Fruit fly (Drosophila melanogaster) whole organism, embryonic: ENCODE results near the gene baf.

Experiments
- Abd-B ChIP-seq: fragments of 200-800 bp; sonication (Bioruptor generic); optimal IDR thresholded peaks from 2 replicates; lab custom pipeline; 2018; ENCODE audit warnings: missing biosample characterization, mild to moderate bottlenecking, missing genetic modification characterization, moderate library complexity
- B-H1 ChIP-seq: fragments of 200-800 bp; sonication (Bioruptor generic); IDR thresholded peaks from 3 replicates; pipeline ENCODE4 v1.3.6; 2022; ENCODE audit warnings: missing biosample characterization, missing genetic modification characterization
- Bdp1 ChIP-seq: fragments of 200-800 bp; sonication (Bioruptor generic); optimal IDR thresholded peaks from 3 replicates; lab custom pipeline; 2016; ENCODE audit warnings: missing biosample characterization, missing genetic modification characterization
- CG11696 ChIP-seq: fragments of 200-800 bp; sonication (Bioruptor generic); IDR thresholded peaks from 2 replicates; pipeline ENCODE4 v1.3.6; 2022; ENCODE audit warnings: missing biosample characterization, missing genetic modification characterization
- CG12104 ChIP-seq: fragments of 200-800 bp; sonication (Bioruptor generic); optimal IDR thresholded peaks from 3 replicates; lab custom pipeline; 2016; ENCODE audit warnings: missing biosample characterization, missing genetic modification characterization
- CG1529 ChIP-seq: fragments of 200-800 bp; sonication (Bioruptor generic); optimal IDR thresholded peaks from 3 replicates; lab custom pipeline; 2018; ENCODE audit warnings: missing biosample characterization, missing genetic modification characterization
- CG15601 ChIP-seq: fragments of 200-800 bp; sonication (Bioruptor generic); optimal IDR thresholded peaks from 3 replicates; lab custom pipeline; 2019; ENCODE audit warnings: missing biosample characterization, mild to moderate bottlenecking, missing genetic modification characterization, moderate library complexity
- CG16813 ChIP-seq: fragments of 200-800 bp; sonication (Bioruptor generic); IDR thresholded peaks from 3 replicates; pipeline ENCODE4 v1.3.6; 2022; ENCODE audit warnings: missing biosample characterization, missing genetic modification characterization; ENCODE audit not compliant: partially characterized antibody
- CG2120 ChIP-seq: fragments of 200-800 bp; sonication (Bioruptor generic); optimal IDR thresholded peaks from 3 replicates; lab custom pipeline; 2016; ENCODE audit warnings: missing biosample characterization, missing genetic modification characterization
- CG30403 ChIP-seq: fragments of 200-800 bp; sonication (Bioruptor generic); optimal IDR thresholded peaks from 3 replicates; lab custom pipeline; 2016; ENCODE audit warnings: missing biosample characterization, missing genetic modification characterization
- CG31365 ChIP-seq: fragments of 200-800 bp; sonication (Bioruptor generic); optimal IDR thresholded peaks from 2 replicates; lab custom pipeline; 2018; ENCODE audit warnings: missing biosample characterization, mild to moderate bottlenecking, missing genetic modification characterization
- CG34224 ChIP-seq: fragments of 200-800 bp; sonication (Bioruptor generic); IDR thresholded peaks from 3 replicates; pipeline ENCODE4 v1.3.6; 2022; ENCODE audit warnings: missing biosample characterization, missing genetic modification characterization; ENCODE audit not compliant: partially characterized antibody
- CG34422 ChIP-seq: fragments of 200-800 bp; sonication (Bioruptor generic); IDR thresholded peaks from 3 replicates; pipeline ENCODE4 v1.3.6; 2022; ENCODE audit warnings: missing biosample characterization, missing genetic modification characterization
- CG6272 ChIP-seq: fragments of 200-800 bp; sonication (Bioruptor generic); IDR thresholded peaks from 2 replicates; pipeline ENCODE4 v1.3.6; 2022; ENCODE audit warnings: missing biosample characterization, missing genetic modification characterization
- CG9215 ChIP-seq: fragments of 200-800 bp; sonication (Bioruptor generic); IDR thresholded peaks from 2 replicates; pipeline ENCODE4 v1.3.6; 2022; ENCODE audit warnings: missing biosample characterization, missing genetic modification characterization
- CG9817 ChIP-seq: fragments of 200-800 bp; sonication (Bioruptor generic); optimal IDR thresholded peaks from 2 replicates; lab custom pipeline; 2018; ENCODE audit warnings: missing biosample characterization, mild to moderate bottlenecking, missing genetic modification characterization, moderate library complexity
- CoRest ChIP-seq: fragments of 200-800 bp; sonication (Bioruptor generic); optimal IDR thresholded peaks from 3 replicates; lab custom pipeline; 2018; ENCODE audit warnings: missing biosample characterization, mild to moderate bottlenecking, missing genetic modification characterization, moderate library complexity
- D ChIP-seq, 2 experiments: fragments of 200-800 bp in 1 of 2; fragments of >200 bp in 1 of 2; sonication (Bioruptor generic) in 1 of 2; optimal IDR thresholded peaks; 2 replicates in 1 of 2; 3 replicates in 1 of 2; lab custom pipeline; 2017; ENCODE audit warnings: mild to moderate bottlenecking in 1 of 2, missing biosample characterization in 1 of 2, missing genetic modification characterization in 1 of 2, missing genetic modification reagents in 1 of 2
- Dip2 ChIP-seq: fragments of 200-800 bp; sonication (Bioruptor generic); IDR thresholded peaks from 2 replicates; pipeline ENCODE4 v1.3.6; 2022; ENCODE audit warnings: missing biosample characterization, missing genetic modification characterization
- E2f2 ChIP-seq: fragments of 200-800 bp; sonication (Bioruptor generic); IDR thresholded peaks from 2 replicates; pipeline ENCODE4 v1.3.6; 2022; ENCODE audit warnings: missing biosample characterization, missing genetic modification characterization
- HLHmδ ChIP-seq: fragments of 200-800 bp; sonication (Bioruptor generic); optimal IDR thresholded peaks from 2 replicates; lab custom pipeline; 2018; ENCODE audit warnings: missing biosample characterization, mild to moderate bottlenecking, missing genetic modification characterization, moderate library complexity
- Hr78 ChIP-seq, 2 experiments: fragments of 200-800 bp in 1 of 2; fragments of >200 bp in 1 of 2; sonication (Bioruptor generic) in 1 of 2; optimal IDR thresholded peaks; 2 replicates each; lab custom pipeline; 2017 to 2019; ENCODE audit warnings: missing biosample characterization in 2 of 2, missing genetic modification characterization in 2 of 2, mild to moderate bottlenecking in 1 of 2, moderate library complexity in 1 of 2
- Med ChIP-seq: fragments of 200-800 bp; sonication (Bioruptor generic); peaks from one replicate; lab custom pipeline; 2016; ENCODE audit warnings: missing biosample characterization, missing genetic modification characterization, mild to moderate bottlenecking, inconsistent platforms, moderate library complexity
- Myb ChIP-seq: fragments of 200-800 bp; sonication (Bioruptor generic); optimal IDR thresholded peaks from 2 replicates; lab custom pipeline; 2016; ENCODE audit warnings: missing biosample characterization, missing genetic modification characterization
- Ravus ChIP-seq: fragments of 200-800 bp; sonication (Bioruptor generic); IDR thresholded peaks from 2 replicates; pipeline ENCODE4 v1.3.6; 2022; ENCODE audit warnings: missing biosample characterization, missing genetic modification characterization
- Sin3A ChIP-seq: fragments of >200 bp; optimal IDR thresholded peaks from 2 replicates; lab custom pipeline; 2018
- Usf ChIP-seq: fragments of 200-800 bp; sonication (Bioruptor generic); optimal IDR thresholded peaks from 2 replicates; lab custom pipeline; 2017; ENCODE audit warnings: missing genotype, missing biosample characterization, missing genetic modification characterization
- ab ChIP-seq: fragments of 200-800 bp; sonication (Bioruptor generic); optimal IDR thresholded peaks from 2 replicates; lab custom pipeline; 2016; ENCODE audit warnings: missing biosample characterization, missing genetic modification characterization
- abd-A ChIP-seq: fragments of 200-800 bp; sonication (Bioruptor generic); optimal IDR thresholded peaks from 3 replicates; lab custom pipeline; 2019; ENCODE audit warnings: missing biosample characterization, mild to moderate bottlenecking, missing genetic modification characterization, moderate library complexity
- ash1 ChIP-seq: fragments of 200-800 bp; sonication (Bioruptor generic); optimal IDR thresholded peaks from 2 replicates; lab custom pipeline; 2018; ENCODE audit warnings: missing biosample characterization, mild to moderate bottlenecking, missing genetic modification characterization
- bab2 ChIP-seq: fragments of 200-800 bp; sonication (Bioruptor generic); optimal IDR thresholded peaks from 2 replicates; lab custom pipeline; 2016; ENCODE audit warnings: missing biosample characterization, missing genetic modification characterization
- bbx ChIP-seq: fragments of 200-800 bp; sonication (Bioruptor generic); IDR thresholded peaks from 2 replicates; pipeline ENCODE4 v1.3.6; 2022; ENCODE audit warnings: missing biosample characterization, missing genetic modification characterization; ENCODE audit not compliant: partially characterized antibody
- chif ChIP-seq, 2 experiments: fragments of 200-800 bp; sonication (Bioruptor generic); optimal IDR thresholded peaks; 3 replicates each; lab custom pipeline; 2016; ENCODE audit warnings: missing biosample characterization in 2 of 2, missing genetic modification characterization in 2 of 2
- cwo ChIP-seq: fragments of 200-800 bp; sonication (Bioruptor generic); optimal IDR thresholded peaks from 3 replicates; lab custom pipeline; 2017; ENCODE audit warnings: missing biosample characterization, missing genetic modification characterization, mild to moderate bottlenecking, moderate library complexity, missing genetic modification reagents
- eve ChIP-seq, 2 experiments: fragments of >200 bp; optimal IDR thresholded peaks; 2 replicates each; lab custom pipeline; 2017; ENCODE audit warnings: missing biosample characterization in 2 of 2, missing genetic modification characterization in 2 of 2
- gsb-n ChIP-seq: fragments of 200-800 bp; sonication (Bioruptor generic); optimal IDR thresholded peaks from 3 replicates; lab custom pipeline; 2018; ENCODE audit warnings: missing biosample characterization, mild to moderate bottlenecking, missing genetic modification characterization
- jumu ChIP-seq: fragments of 200-800 bp; sonication (Bioruptor generic); optimal IDR thresholded peaks from 3 replicates; lab custom pipeline; 2016; ENCODE audit warnings: missing biosample characterization, missing genetic modification characterization
- kay ChIP-seq: fragments of 200-800 bp; sonication (Bioruptor generic); optimal IDR thresholded peaks from 2 replicates; lab custom pipeline; 2016; ENCODE audit warnings: missing biosample characterization, missing genetic modification characterization
- kni ChIP-seq: fragments of 200-800 bp; sonication (Bioruptor generic); optimal IDR thresholded peaks from 3 replicates; lab custom pipeline; 2017; ENCODE audit warnings: mild to moderate bottlenecking, missing biosample characterization, missing genetic modification reagents, missing genetic modification characterization
- lab ChIP-seq: fragments of 200-800 bp; sonication (Bioruptor generic); optimal IDR thresholded peaks from 3 replicates; lab custom pipeline; 2017; ENCODE audit warnings: missing biosample characterization, missing genetic modification characterization, mild to moderate bottlenecking, moderate library complexity, missing genetic modification reagents
- mirr ChIP-seq: fragments of 200-800 bp; sonication (Bioruptor generic); optimal IDR thresholded peaks from 3 replicates; lab custom pipeline; 2018; ENCODE audit warnings: missing biosample characterization, mild to moderate bottlenecking, missing genetic modification characterization
- pan ChIP-seq, 4 experiments: fragments of >200 bp in 3 of 4; fragments of 200-800 bp in 1 of 4; sonication (Bioruptor generic) in 1 of 4; optimal IDR thresholded peaks in 3 of 4; IDR thresholded peaks in 1 of 4; 2 replicates each; pipeline versions ENCODE4 v1.3.6 to Lab custom; 2017 to 2022; ENCODE audit warnings: missing biosample characterization in 2 of 4, missing genetic modification characterization in 2 of 4, mixed read lengths in 1 of 4
- pros ChIP-seq: fragments of 200-800 bp; sonication (Bioruptor generic); optimal IDR thresholded peaks from 3 replicates; lab custom pipeline; 2019; ENCODE audit warnings: missing biosample characterization, mild to moderate bottlenecking, missing genetic modification characterization, moderate library complexity
- repo ChIP-seq: fragments of 200-800 bp; sonication (Bioruptor generic); optimal IDR thresholded peaks from 2 replicates; lab custom pipeline; 2016; ENCODE audit warnings: missing biosample characterization, missing genetic modification characterization
- so ChIP-seq: fragments of 200-800 bp; sonication (Bioruptor generic); IDR thresholded peaks from 3 replicates; pipeline ENCODE4 v1.3.6; 2022; ENCODE audit warnings: missing biosample characterization, missing genetic modification characterization
- trh ChIP-seq: fragments of 200-800 bp; sonication (Bioruptor generic); optimal IDR thresholded peaks from 2 replicates; lab custom pipeline; 2016; ENCODE audit warnings: missing biosample characterization, missing genetic modification characterization
- yki ChIP-seq: fragments of >200 bp; optimal IDR thresholded peaks from 3 replicates; lab custom pipeline; 2018

Gene baf

dm6 chr2L:7993984-7994854, 35.0 kb upstream of the baf start, which contains the start of gene pes (continued):
- TF ChIP-seq CG1529 (GFP tag; lab: Kevin White, UChicago): peak; percentile 29
- no peak for TF ChIP-seq trh (GFP tag; lab: Kevin White, UChicago)
- peak; percentile 96 for TF ChIP-seq lab (GFP tag; lab: Kevin White, UChicago)
- TF ChIP-seq Usf: peak; percentile 66
- TF ChIP-seq CG9215 (GFP tag; lab: Robert Waterston, UW): peak; percentile 95
- peak; percentile 94 for TF ChIP-seq kni (GFP tag; lab: Kevin White, UChicago)
- peak; percentile 78 for TF ChIP-seq Ravus (GFP tag; lab: Robert Waterston, UW)
- TF ChIP-seq gsb-n (tag; lab: Kevin White, UChicago): peak; percentile 98
- TF ChIP-seq D (optimal IDR thresholded peaks at IDR 0.05; lab: Kevin White, UChicago): no peak
- TF ChIP-seq D (GFP tag; optimal IDR thresholded peaks at IDR 0.05; lab: Kevin White, UChicago): peak; percentile 90
- TF ChIP-seq jumu (GFP tag; lab: Kevin White, UChicago): peak; percentile 89
- peak; percentile 70 for TF ChIP-seq mirr (GFP tag; lab: Kevin White, UChicago)
- peak; percentile 6 to 62 for TF ChIP-seq chif (GFP tag; optimal IDR thresholded peaks at IDR 0.05; lab: Kevin White, UChicago)
- TF ChIP-seq CG15601 (tag; lab: Kevin White, UChicago): peak; percentile 84
- TF ChIP-seq eve (GFP tag; optimal IDR thresholded peaks at IDR 0.05; lab: Kevin White, UChicago): peak in 1 of 2 experiments; percentile 95
- TF ChIP-seq Sin3A: no peak
- TF ChIP-seq CG34224 (GFP tag; lab: Robert Waterston, UW): peak; percentile 40
- TF ChIP-seq CG34422 (GFP tag; lab: Robert Waterston, UW): peak; percentile 95
- peak; percentile 65 for TF ChIP-seq CG2120 (GFP tag; lab: Kevin White, UChicago)
- TF ChIP-seq Abd-B (GFP tag; lab: Kevin White, UChicago): peak; percentile 95
- TF ChIP-seq Bdp1 (GFP tag; lab: Kevin White, UChicago): no peak
- TF ChIP-seq cwo (GFP tag; lab: Kevin White, UChicago): peak; percentile 92
- TF ChIP-seq kay (GFP tag; lab: Kevin White, UChicago): peak; percentile 92
- peak; percentile 88 for TF ChIP-seq HLHmδ (GFP tag; lab: Kevin White, UChicago)
- peak; percentile 25 for TF ChIP-seq yki
- peak in 1 of 2 experiments; percentile 82 for TF ChIP-seq Hr78 (GFP tag; optimal IDR thresholded peaks at IDR 0.05; lab: Kevin White, UChicago)
- peak; percentile 84 for TF ChIP-seq CG9817 (tag; lab: Kevin White, UChicago)
- peak; percentile 70 for TF ChIP-seq repo
- TF ChIP-seq CG31365 (tag; lab: Kevin White, UChicago): peak; percentile 75
- peak; percentile 94 for TF ChIP-seq abd-A (tag; lab: Kevin White, UChicago)
- peak; percentile 86 for TF ChIP-seq B-H1
- TF ChIP-seq pros (GFP tag; lab: Kevin White, UChicago): peak; percentile 94
- TF ChIP-seq bbx (GFP tag; lab: Robert Waterston, UW): peak; percentile 56; the same call in 1 of the 2 replicates
- TF ChIP-seq pan (optimal IDR thresholded peaks at IDR 0.05; lab: Kevin White, UChicago): no peak
- peak in 1 of 2 experiments; percentile 93 for TF ChIP-seq pan (GFP tag; optimal IDR thresholded peaks at IDR 0.05 in 1 of 2, IDR thresholded peaks at IDR 0.05 in 1 of 2)
- TF ChIP-seq CG6272: peak; percentile 87
- TF ChIP-seq E2f2 (GFP tag; lab: Robert Waterston, UW): peak; percentile 75
- peak; percentile 94 for TF ChIP-seq CoRest (tag; lab: Kevin White, UChicago)
- no peak for TF ChIP-seq ash1 (GFP tag; lab: Kevin White, UChicago)
- peak; percentile 97 for TF ChIP-seq Med
- TF ChIP-seq CG11696 (GFP tag; lab: Robert Waterston, UW): peak; percentile 81
- TF ChIP-seq so (GFP tag; lab: Robert Waterston, UW): peak; percentile 94
- peak; percentile 85 for TF ChIP-seq CG12104
- no peak for TF ChIP-seq Myb
- TF ChIP-seq bab2 (GFP tag; lab: Kevin White, UChicago): peak; percentile 81
- no peak for TF ChIP-seq ab
- no peak for TF ChIP-seq CG16813 (GFP tag; lab: Robert Waterston, UW)
- peak; percentile 70 for TF ChIP-seq Dip2 (GFP tag; lab: Robert Waterston, UW)
- peak; percentile 36 for TF ChIP-seq CG30403 (GFP tag; lab: Kevin White, UChicago)
